Worm (Caenorhabditis elegans) whole organism, mixed stage, embryonic: ENCODE data around the gene rml-4.

Experiments
- M03D4.4 ChIP-seq: sonication (generic microtip); optimal IDR thresholded peaks from 2 replicates; lab custom pipeline; 2017; ENCODE audit warnings: mild to moderate bottlenecking, missing genetic modification characterization, missing compliant biosample characterization
- bed-3 ChIP-seq: fragments of 200-800 bp; sonication (Bioruptor generic); optimal IDR thresholded peaks from 3 replicates; lab custom pipeline; 2018; ENCODE audit warnings: mild to moderate bottlenecking, missing genetic modification characterization, moderate library complexity, missing compliant biosample characterization
- blmp-1 ChIP-seq: fragments of 150-350 bp; optimal IDR thresholded peaks from 2 replicates; lab custom pipeline; 2014; ENCODE audit warnings: missing biosample characterization, missing genetic modification characterization
- ceh-39 ChIP-seq: fragments of 150-350 bp; optimal IDR thresholded peaks from 2 replicates; lab custom pipeline; 2014; ENCODE audit warnings: missing biosample characterization, missing genetic modification characterization
- ceh-43 ChIP-seq: fragments of 200-800 bp; sonication (Bioruptor generic); optimal IDR thresholded peaks from 2 replicates; lab custom pipeline; 2018; ENCODE audit warnings: mild to moderate bottlenecking, missing genetic modification characterization, moderate library complexity, missing compliant biosample characterization
- ceh-83 ChIP-seq: fragments of 200-800 bp; sonication (Bioruptor generic); optimal IDR thresholded peaks from 2 replicates; lab custom pipeline; 2018; ENCODE audit warnings: mild to moderate bottlenecking, missing genetic modification characterization, missing compliant biosample characterization
- ces-1 ChIP-seq: fragments of 150-350 bp; optimal IDR thresholded peaks from 2 replicates; lab custom pipeline; 2014; ENCODE audit warnings: missing biosample characterization, missing genetic modification reagents, missing genetic modification characterization
- cnd-1 ChIP-seq: fragments of 200-800 bp; sonication (Bioruptor generic); optimal IDR thresholded peaks from 2 replicates; lab custom pipeline; 2018; ENCODE audit warnings: mild to moderate bottlenecking, missing genetic modification characterization, missing compliant biosample characterization
- drap-1 ChIP-seq: fragments of 200-800 bp; sonication (Bioruptor generic); optimal IDR thresholded peaks from 3 replicates; lab custom pipeline; 2018; ENCODE audit warnings: mild to moderate bottlenecking, missing genetic modification characterization, missing compliant biosample characterization
- elt-1 ChIP-seq: sonication (generic microtip); optimal IDR thresholded peaks from 2 replicates; lab custom pipeline; 2017; ENCODE audit warnings: missing genetic modification characterization, mild to moderate bottlenecking, missing compliant biosample characterization, antibody characterized with exemption, moderate library complexity, borderline replicate concordance; ENCODE audit not compliant: insufficient read depth
- elt-3 ChIP-seq: fragments of 150-350 bp; optimal IDR thresholded peaks from 2 replicates; lab custom pipeline; 2014; ENCODE audit warnings: missing biosample characterization, missing genetic modification characterization
- flh-1 ChIP-seq: fragments of 200-800 bp; sonication (Bioruptor generic); optimal IDR thresholded peaks from 2 replicates; lab custom pipeline; 2018; ENCODE audit warnings: mild to moderate bottlenecking, missing genetic modification characterization, moderate library complexity, missing compliant biosample characterization
- ham-2 ChIP-seq: fragments of 200-800 bp; sonication (Bioruptor generic); optimal IDR thresholded peaks from 2 replicates; lab custom pipeline; 2018; ENCODE audit warnings: mild to moderate bottlenecking, missing genetic modification characterization, missing compliant biosample characterization
- hlh-1 ChIP-seq: fragments of 150-350 bp; optimal IDR thresholded peaks from 2 replicates; lab custom pipeline; 2014; ENCODE audit warnings: missing biosample characterization, missing genetic modification reagents, missing genetic modification characterization
- lin-13 ChIP-seq: fragments of 150-350 bp; optimal IDR thresholded peaks from 2 replicates; lab custom pipeline; 2014; ENCODE audit warnings: missing biosample characterization, missing genetic modification characterization
- lin-32 ChIP-seq: fragments of 200-800 bp; sonication (Bioruptor generic); optimal IDR thresholded peaks from 2 replicates; lab custom pipeline; 2018; ENCODE audit warnings: mild to moderate bottlenecking, missing genetic modification characterization, missing compliant biosample characterization
- mab-5 ChIP-seq: fragments of 150-350 bp; optimal IDR thresholded peaks from 2 replicates; lab custom pipeline; 2014; ENCODE audit warnings: missing biosample characterization, missing genetic modification characterization
- mls-2 ChIP-seq: sonication (generic microtip); optimal IDR thresholded peaks from 2 replicates; lab custom pipeline; 2016; ENCODE audit warnings: mild to moderate bottlenecking, missing genetic modification characterization, moderate library complexity, missing compliant biosample characterization
- nhr-12 ChIP-seq: fragments of 150-350 bp; optimal IDR thresholded peaks from 2 replicates; lab custom pipeline; 2014; ENCODE audit warnings: missing biosample characterization, missing genetic modification characterization
- nhr-2 ChIP-seq: fragments of 150-350 bp; optimal IDR thresholded peaks from 2 replicates; lab custom pipeline; 2014; ENCODE audit warnings: missing biosample characterization, missing genetic modification characterization
- nhr-237 ChIP-seq: fragments of 150-350 bp; optimal IDR thresholded peaks from 2 replicates; lab custom pipeline; 2014; ENCODE audit warnings: missing biosample characterization, missing genetic modification characterization
- nhr-28 ChIP-seq: fragments of 150-350 bp; optimal IDR thresholded peaks from 2 replicates; lab custom pipeline; 2014; ENCODE audit warnings: missing biosample characterization, missing genetic modification characterization
- pha-4 ChIP-seq: fragments of 150-350 bp; optimal IDR thresholded peaks from 2 replicates; lab custom pipeline; 2018; ENCODE audit warnings: missing biosample characterization, missing genetic modification reagents, missing genetic modification characterization
- sem-2 ChIP-seq: fragments of 200-800 bp; sonication (Bioruptor generic); optimal IDR thresholded peaks from 2 replicates; lab custom pipeline; 2018; ENCODE audit warnings: mild to moderate bottlenecking, missing genetic modification characterization, missing compliant biosample characterization
- snpc-4 ChIP-seq: fragments of 150-350 bp; optimal IDR thresholded peaks from 2 replicates; lab custom pipeline; 2014; ENCODE audit warnings: missing biosample characterization, missing genetic modification characterization
- sptf-1 ChIP-seq: sonication (generic microtip); optimal IDR thresholded peaks from 2 replicates; lab custom pipeline; 2017; ENCODE audit warnings: mild to moderate bottlenecking, missing genetic modification characterization, moderate library complexity, missing compliant biosample characterization
- tbx-8 ChIP-seq: fragments of 200-800 bp; sonication (Bioruptor generic); optimal IDR thresholded peaks from 2 replicates; lab custom pipeline; 2018; ENCODE audit warnings: mild to moderate bottlenecking, missing genetic modification characterization, moderate library complexity, missing compliant biosample characterization
- unc-120 ChIP-seq: sonication (generic microtip); optimal IDR thresholded peaks from 2 replicates; lab custom pipeline; 2017; ENCODE audit warnings: missing genetic modification characterization, missing compliant biosample characterization; ENCODE audit not compliant: poor library complexity, severe bottlenecking
- unc-39 ChIP-seq: fragments of 150-350 bp; optimal IDR thresholded peaks from 2 replicates; lab custom pipeline; 2014; ENCODE audit warnings: missing biosample characterization, missing genetic modification characterization
- unc-62 ChIP-seq: fragments of 150-350 bp; optimal IDR thresholded peaks from 2 replicates; lab custom pipeline; 2014; ENCODE audit warnings: missing biosample characterization, missing genetic modification reagents, missing genetic modification characterization
- zip-8 ChIP-seq: fragments of 150-350 bp; optimal IDR thresholded peaks from 2 replicates; lab custom pipeline; 2014; ENCODE audit warnings: missing biosample characterization, missing genetic modification characterization
- ztf-11 ChIP-seq: fragments of 150-350 bp; optimal IDR thresholded peaks from 2 replicates; lab custom pipeline; 2014; ENCODE audit warnings: missing biosample characterization, missing genetic modification characterization

The rml-4 gene

ce11 chrII:4294801-4295200, at the start of gene rml-4:
TSS of gene rml-4 (plus strand) at chrII:4295101.
- TF ChIP-seq mab-5 (tag; lab: Kevin White, UChicago) (no peak), sptf-1 (no peak), hlh-1 (tag; lab: Kevin White, UChicago) (no peak), blmp-1 (tag; lab: Kevin White, UChicago) (no peak), ceh-39 (tag; lab: Kevin White, UChicago) (no peak), ces-1 (no peak), unc-39 (tag; lab: Kevin White, UChicago) (no peak), elt-1 (no peak), nhr-237 (tag; lab: Kevin White, UChicago) (no peak), ceh-43 (GFP tag; lab: Kevin White, UChicago) (no peak), tbx-8 (GFP tag; lab: Kevin White, UChicago) (no peak), mls-2 (tag; lab: Kevin White, UChicago) (no peak), ztf-11 (tag; lab: Kevin White, UChicago) (no peak), ham-2 (GFP tag; lab: Kevin White, UChicago) (no peak), nhr-28 (no peak), M03D4.4 (no peak), unc-62 (GFP tag; lab: Kevin White, UChicago) (no peak), lin-13 (tag; lab: Kevin White, UChicago) (no peak)
- TF ChIP-seq, all 35 proteins: peak for 0

ce11 chrII:4246897-4247296, 48.0 kb upstream of the rml-4 start, which contains the start of gene gpa-11:
TSS of gene gpa-11 (plus strand) at chrII:4247197.
- TF ChIP-seq ces-1 (no peak), lin-32 (GFP tag; lab: Kevin White, UChicago) (no peak), sem-2 (GFP tag; lab: Kevin White, UChicago) (no peak)

- no peak for TF ChIP-seq drap-1 (GFP tag; lab: Kevin White, UChicago)
- TF ChIP-seq snpc-4 (tag; lab: Kevin White, UChicago): no peak
- TF ChIP-seq sptf-1: no peak
- TF ChIP-seq ceh-39 (tag; lab: Kevin White, UChicago): no peak
- TF ChIP-seq nhr-28: no peak
- TF ChIP-seq elt-1: no peak
- no peak for TF ChIP-seq ceh-43 (GFP tag; lab: Kevin White, UChicago)
- TF ChIP-seq nhr-2 (tag; lab: Kevin White, UChicago): no peak
Measured at ce11 chrII:4256541-4257001, 38.3 kb upstream of the rml-4 start, which contains the start of gene C16A11.7. TSS of gene C16A11.7 (minus strand) at chrII:4256951.

- TF ChIP-seq bed-3 (GFP tag; lab: Kevin White, UChicago) (no peak), unc-62 (GFP tag; lab: Kevin White, UChicago) (no peak), zip-8 (tag; lab: Kevin White, UChicago) (no peak)
- TF ChIP-seq, all 35 proteins: peak for 0
Measured at ce11 chrII:4258683-4259082, 36.2 kb upstream of the rml-4 start, which contains the start of gene clec-135. TSS of gene clec-135 (minus strand) at chrII:4258783.

- no peak for TF ChIP-seq unc-39 (tag; lab: Kevin White, UChicago)
- TF ChIP-seq lin-32 (GFP tag; lab: Kevin White, UChicago): no peak
- no peak for TF ChIP-seq cnd-1 (tag; lab: Kevin White, UChicago)
- TF ChIP-seq ceh-39 (tag; lab: Kevin White, UChicago): no peak
- no peak for TF ChIP-seq unc-120 (tag; lab: Kevin White, UChicago)
- no peak for TF ChIP-seq pha-4 (tag; lab: Kevin White, UChicago)
- TF ChIP-seq nhr-12 (tag; lab: Kevin White, UChicago): no peak
- no peak for TF ChIP-seq sptf-1
- no peak for TF ChIP-seq snpc-4 (tag; lab: Kevin White, UChicago)
- TF ChIP-seq mls-2 (tag; lab: Kevin White, UChicago): no peak
- no peak for TF ChIP-seq elt-3 (tag; lab: Kevin White, UChicago)
- no peak for TF ChIP-seq tbx-8 (GFP tag; lab: Kevin White, UChicago)
- TF ChIP-seq zip-8 (tag; lab: Kevin White, UChicago): no peak
- no peak for TF ChIP-seq ceh-83 (GFP tag; lab: Kevin White, UChicago)
- TF ChIP-seq nhr-237 (tag; lab: Kevin White, UChicago): no peak
- no peak for TF ChIP-seq flh-1 (GFP tag; lab: Kevin White, UChicago)
- no peak for TF ChIP-seq M03D4.4
- no peak for TF ChIP-seq unc-62 (GFP tag; lab: Kevin White, UChicago)
- no peak for TF ChIP-seq hlh-1 (tag; lab: Kevin White, UChicago)
- TF ChIP-seq, all 35 proteins: peak for 0
Measured at ce11 chrII:4267711-4268110, 27.2 kb upstream of the rml-4 start.
